Fruit fly (Drosophila melanogaster) whole organism, embryonic: ENCODE measurements around the gene CG18788.

Experiments
- CG16813 ChIP-seq: fragments of 200-800 bp; sonication (Bioruptor generic); IDR thresholded peaks from 3 replicates; pipeline ENCODE4 v1.3.6; 2022; ENCODE audit warnings: missing biosample characterization, missing genetic modification characterization; ENCODE audit not compliant: partially characterized antibody
- CG17829 ChIP-seq: fragments of 200-800 bp; optimal IDR thresholded peaks from 2 replicates; lab custom pipeline; 2019; ENCODE audit warnings: missing biosample characterization, mild to moderate bottlenecking, missing genetic modification characterization, moderate library complexity
- CG31388 ChIP-seq: fragments of 200-800 bp; sonication (Bioruptor generic); optimal IDR thresholded peaks from 2 replicates; lab custom pipeline; 2016; ENCODE audit warnings: missing biosample characterization, missing genetic modification characterization
- HLH3B ChIP-seq: fragments of 200-800 bp; sonication (Bioruptor generic); IDR thresholded peaks from 2 replicates; pipeline ENCODE4 v1.3.6; 2022; ENCODE audit warnings: missing biosample characterization, missing genetic modification characterization
- Hr51 ChIP-seq, 2 experiments: fragments of 200-800 bp; sonication (Bioruptor generic); optimal IDR thresholded peaks; 2 replicates in 1 of 2; 3 replicates in 1 of 2; lab custom pipeline; 2016 to 2018; ENCODE audit warnings: missing biosample characterization in 2 of 2, missing genetic modification characterization in 2 of 2, mild to moderate bottlenecking in 1 of 2, moderate library complexity in 1 of 2
- Lpt ChIP-seq: fragments of >200 bp; optimal IDR thresholded peaks from 2 replicates; lab custom pipeline; 2018; ENCODE audit warnings: missing biosample characterization, missing genetic modification characterization
- Taf1 ChIP-seq: fragments of 200-800 bp; sonication (Bioruptor generic); IDR thresholded peaks from 2 replicates; pipeline ENCODE4 v1.3.6; 2022; ENCODE audit warnings: missing biosample characterization, missing genetic modification characterization

DNA sequence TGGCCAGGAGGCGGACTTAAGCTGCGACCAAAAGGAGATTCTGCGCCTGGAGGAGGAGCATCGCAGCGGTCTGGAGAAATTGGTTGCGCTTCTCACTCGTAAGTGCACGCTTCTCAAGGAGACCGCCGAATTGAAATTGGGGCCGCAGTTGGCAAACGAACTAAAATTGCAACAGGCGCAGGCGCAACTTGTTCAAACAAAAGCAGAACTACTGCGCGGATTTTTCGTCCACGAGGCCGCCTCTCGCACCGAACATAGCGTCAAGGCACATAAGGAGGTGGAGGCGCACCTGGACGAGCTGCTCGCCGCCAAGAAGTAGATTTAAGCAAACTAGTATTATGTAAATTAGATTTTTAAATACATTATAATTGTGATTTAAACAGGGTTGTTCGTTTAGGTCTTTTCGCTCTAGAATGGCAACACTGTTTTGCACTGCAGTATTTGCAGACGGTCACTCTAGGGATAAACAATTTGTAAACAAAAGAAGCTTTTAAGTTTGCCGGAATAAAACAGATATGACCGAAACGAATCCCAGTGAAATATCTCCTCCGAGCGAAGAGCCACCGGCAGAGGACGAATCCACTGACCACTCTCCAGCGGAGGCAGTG, 43.4 kb upstream of the CG18788 start, which contains the start of gene escl:
- TF ChIP-seq CG16813 (GFP tag; lab: Robert Waterston, UW) (no peak; the same call in 2 of the 3 replicates), CG31388 (no peak), Hr51 (GFP tag; optimal IDR thresholded peaks at IDR 0.05; lab: Kevin White, UChicago) (no peak), Taf1 (GFP tag; lab: Robert Waterston, UW) (no peak), HLH3B (GFP tag; lab: Robert Waterston, UW) (no peak), Lpt (GFP tag; lab: Kevin White, UChicago) (no peak), CG17829 (tag; lab: Kevin White, UChicago) (no peak)
